Worm (Caenorhabditis elegans) whole organism, late embryonic: Measurements from ENCODE around the gene nhr-157.

ENCODE experiments used
- ama-1 ChIP-seq: fragments of 150-350 bp; optimal IDR thresholded peaks from 2 replicates; lab custom pipeline; 2014
- ceh-34 ChIP-seq: sonication (generic microtip); optimal IDR thresholded peaks from 2 replicates; lab custom pipeline; 2016; ENCODE audit warnings: mild to moderate bottlenecking, missing genetic modification characterization, missing compliant biosample characterization
- fkh-10 ChIP-seq: fragments of 150-350 bp; optimal IDR thresholded peaks from 2 replicates; lab custom pipeline; 2014; ENCODE audit warnings: missing biosample characterization, missing genetic modification reagents, missing genetic modification characterization
- pqm-1 ChIP-seq: sonication (generic microtip); optimal IDR thresholded peaks from 2 replicates; lab custom pipeline; 2016; ENCODE audit warnings: missing genetic modification characterization, missing compliant biosample characterization
- pros-1 ChIP-seq: fragments of 150-350 bp; optimal IDR thresholded peaks from 2 replicates; lab custom pipeline; 2014; ENCODE audit warnings: missing biosample characterization, missing genetic modification reagents, missing genetic modification characterization
- rnt-1 ChIP-seq: sonication (generic microtip); optimal IDR thresholded peaks from 2 replicates; lab custom pipeline; 2016; ENCODE audit warnings: missing genetic modification characterization, missing compliant biosample characterization
- tbx-7 ChIP-seq: sonication (generic microtip); optimal IDR thresholded peaks from 2 replicates; lab custom pipeline; 2016; ENCODE audit warnings: missing genotype, missing genetic modification characterization, missing compliant biosample characterization
- unc-86 ChIP-seq: sonication (generic microtip); optimal IDR thresholded peaks from 2 replicates; lab custom pipeline; 2016; ENCODE audit warnings: missing genetic modification characterization, missing compliant biosample characterization

- TF ChIP-seq unc-86 (tag; lab: Kevin White, UChicago) (no peak), ceh-34 (no peak), pqm-1 (tag; lab: Kevin White, UChicago) (no peak), pros-1 (no peak), rnt-1 (tag; lab: Kevin White, UChicago) (no peak), fkh-10 (GFP tag; lab: Kevin White, UChicago) (no peak), tbx-7 (tag; lab: Kevin White, UChicago) (no peak), ama-1 (no peak)
Observed at ce11 chrV:3894661-3895060, 25.9 kb upstream of the nhr-157 start, which contains the start of gene sre-9.
